Worm (Caenorhabditis elegans) whole organism, early embryonic: ENCODE measurements around the gene C56C10.4.

Experiments used
- B0310.2 ChIP-seq: sonication (generic microtip); optimal IDR thresholded peaks from 2 replicates; lab custom pipeline; 2016; ENCODE audit warnings: mild to moderate bottlenecking, missing genetic modification characterization, missing compliant biosample characterization
- F13C5.2 ChIP-seq: sonication (generic microtip); optimal IDR thresholded peaks from 2 replicates; lab custom pipeline; 2017; ENCODE audit warnings: mild to moderate bottlenecking, missing genetic modification characterization, inconsistent platforms, missing compliant biosample characterization
- ama-1 ChIP-seq: fragments of 150-350 bp; optimal IDR thresholded peaks from 2 replicates; lab custom pipeline; 2014
- ceh-13 ChIP-seq: fragments of 200-800 bp; sonication (Bioruptor generic); optimal IDR thresholded peaks from 2 replicates; lab custom pipeline; 2018; ENCODE audit warnings: mild to moderate bottlenecking, missing genetic modification characterization, missing compliant biosample characterization
- ceh-36 ChIP-seq: sonication (generic microtip); optimal IDR thresholded peaks from 2 replicates; lab custom pipeline; 2016; ENCODE audit warnings: missing genetic modification characterization, inconsistent platforms, missing compliant biosample characterization
- flt-1 ChIP-seq: fragments of 200-800 bp; sonication (Bioruptor generic); IDR thresholded peaks from 2 replicates; pipeline ENCODE4 v1.3.6; 2022; ENCODE audit warnings: missing genetic modification characterization, missing compliant biosample characterization
- hnd-1 ChIP-seq: sonication (generic microtip); optimal IDR thresholded peaks from 2 replicates; lab custom pipeline; 2016; ENCODE audit warnings: missing genetic modification characterization, missing compliant biosample characterization
- pes-1 ChIP-seq: fragments of 200-800 bp; sonication (Bioruptor generic); IDR thresholded peaks from 2 replicates; pipeline ENCODE4 v1.3.6; 2022; ENCODE audit warnings: missing genetic modification reagents, missing genetic modification characterization, missing compliant biosample characterization
- scrt-1 ChIP-seq: fragments of 200-800 bp; sonication (Bioruptor generic); IDR thresholded peaks from 2 replicates; pipeline ENCODE4 v1.3.6; 2022; ENCODE audit warnings: missing genetic modification characterization, missing compliant biosample characterization
- tbx-11 ChIP-seq: fragments of 200-800 bp; sonication (Bioruptor generic); IDR thresholded peaks from 2 replicates; pipeline ENCODE4 v1.3.6; 2022; ENCODE audit warnings: missing genetic modification characterization, missing compliant biosample characterization

DNA sequence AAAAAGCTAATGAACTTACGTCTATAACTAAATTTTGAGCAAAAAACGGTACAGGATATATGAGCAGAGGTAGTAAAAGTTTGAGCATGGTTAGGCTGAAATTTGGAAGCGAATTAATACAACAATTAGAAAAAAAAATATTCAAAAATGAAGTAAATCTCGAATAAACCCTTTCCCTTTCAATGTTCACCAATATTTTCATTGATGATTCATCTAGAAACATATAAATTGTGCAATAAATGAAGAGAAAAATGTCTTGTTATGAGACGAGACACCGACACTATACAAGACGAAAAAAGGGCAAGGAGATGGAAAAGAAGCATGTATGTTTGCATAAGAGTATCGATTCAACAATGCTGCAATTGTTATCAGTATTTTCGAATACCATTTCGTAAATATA lies 42.4 kb downstream of the C56C10.4 start, which contains the start of gene F54H5.14:
- TF ChIP-seq ama-1 (lab: Kevin White, UChicago) (no peak), pes-1 (GFP tag; lab: Robert Waterston, UW) (no peak), scrt-1 (GFP tag; lab: Robert Waterston, UW) (no peak), ceh-13 (GFP tag; lab: Kevin White, UChicago) (no peak), B0310.2 (no peak), tbx-11 (no peak), flt-1 (GFP tag; lab: Robert Waterston, UW) (no peak), F13C5.2 (tag; lab: Kevin White, UChicago) (no peak), hnd-1 (no peak), ceh-36 (no peak)
